Fruit fly (Drosophila melanogaster): ENCODE measurements around the gene otu.

otu gene

dm6 chrX:8505023-8505604 lies 15.8 kb upstream of the otu start:
- TF ChIP-seq CG10631 (GFP tag; optimal IDR thresholded peaks at IDR 0.05) (no peak), Hr4 (GFP tag; optimal IDR thresholded peaks at IDR 0.05) (peak; percentile 4), CG7368 (GFP tag; optimal IDR thresholded peaks at IDR 0.05) (no peak), vri (GFP tag; optimal IDR thresholded peaks at IDR 0.05) (no peak), Eip78C (GFP tag) (peak; percentile 28), acj6 (GFP tag; optimal IDR thresholded peaks at IDR 0.05) (no peak), ss (GFP tag; optimal IDR thresholded peaks at IDR 0.05) (no peak), CG4318 (GFP tag; optimal IDR thresholded peaks at IDR 0.05) (no peak), CG6276 (GFP tag; optimal IDR thresholded peaks at IDR 0.05) (no peak), svp (GFP tag) (peak; percentile 62), CG8632 (GFP tag; optimal IDR thresholded peaks at IDR 0.05) (no peak), topi (GFP tag; optimal IDR thresholded peaks at IDR 0.05) (no peak), CG6854 (GFP tag; optimal IDR thresholded peaks at IDR 0.05) (no peak), fkh (GFP tag; optimal IDR thresholded peaks at IDR 0.05) (no peak), eg (GFP tag; IDR thresholded peaks at IDR 0.05) (no peak), CG6163 (GFP tag; IDR thresholded peaks at IDR 0.05) (no peak), CG31627 (GFP tag; optimal IDR thresholded peaks at IDR 0.05) (no peak), CG34406 (GFP tag; optimal IDR thresholded peaks at IDR 0.05) (no peak), Blimp-1 (GFP tag; optimal IDR thresholded peaks at IDR 0.05) (no peak), CG16779 (tag; optimal IDR thresholded peaks at IDR 0.05) (no peak), CG8319 (GFP tag; optimal IDR thresholded peaks at IDR 0.05) (no peak), Met (GFP tag; optimal IDR thresholded peaks at IDR 0.05) (no peak), CG11294 (GFP tag; IDR thresholded peaks at IDR 0.05) (no peak), Sox102F (GFP tag; optimal IDR thresholded peaks at IDR 0.05) (no peak), Ets21C (GFP tag; optimal IDR thresholded peaks at IDR 0.05) (no peak), Gug (GFP tag; IDR thresholded peaks at IDR 0.05) (no peak)

dm6 chrX:8502053-8502452 lies 12.7 kb upstream of the otu start:
- TF ChIP-seq Eip78C (GFP tag): peak; percentile 18
- no peak for TF ChIP-seq CG8119 (GFP tag; IDR thresholded peaks at IDR 0.05)
- no peak for TF ChIP-seq Eip75B (GFP tag; optimal IDR thresholded peaks at IDR 0.05)
- no peak for TF ChIP-seq Met (GFP tag; optimal IDR thresholded peaks at IDR 0.05)
- peak; percentile 49 for TF ChIP-seq Eip93F (GFP tag; optimal IDR thresholded peaks at IDR 0.05)

dm6 chrX:8501374-8501773 lies 12.0 kb upstream of the otu start:
- TF ChIP-seq vri (GFP tag; optimal IDR thresholded peaks at IDR 0.05): no peak
- TF ChIP-seq fd59A (GFP tag; optimal IDR thresholded peaks at IDR 0.05): no peak
- TF ChIP-seq Hr39 (GFP tag; optimal IDR thresholded peaks at IDR 0.05): no peak
- no peak for TF ChIP-seq Ets96B (tag; optimal IDR thresholded peaks at IDR 0.05)
- TF ChIP-seq svp (GFP tag): no peak
- TF ChIP-seq CG6792 (GFP tag; optimal IDR thresholded peaks at IDR 0.05): no peak
- TF ChIP-seq Gug (GFP tag; IDR thresholded peaks at IDR 0.05): no peak
- TF ChIP-seq topi (GFP tag; optimal IDR thresholded peaks at IDR 0.05): no peak
- TF ChIP-seq CG1621 (tag; optimal IDR thresholded peaks at IDR 0.05): no peak
- no peak for TF ChIP-seq CG34406 (GFP tag; optimal IDR thresholded peaks at IDR 0.05)
- no peak for TF ChIP-seq Eip78C (GFP tag)
- TF ChIP-seq spab (GFP tag; optimal IDR thresholded peaks at IDR 0.05): no peak
- TF ChIP-seq CG31627 (GFP tag; optimal IDR thresholded peaks at IDR 0.05): no peak
- TF ChIP-seq lz (GFP tag; optimal IDR thresholded peaks at IDR 0.05): no peak
- TF ChIP-seq CG11294 (GFP tag; IDR thresholded peaks at IDR 0.05): no peak
- no peak for TF ChIP-seq dac (GFP tag; optimal IDR thresholded peaks at IDR 0.05)
- no peak for TF ChIP-seq Smox (GFP tag; optimal IDR thresholded peaks at IDR 0.05)
